Worm (Caenorhabditis elegans) whole organism, L2 larva: ENCODE data around the gene srbc-59.

Experiments
- aly-2 ChIP-seq: fragments of 150-350 bp; optimal IDR thresholded peaks from 2 replicates; lab custom pipeline; 2014; ENCODE audit warnings: missing biosample characterization, missing genetic modification characterization
- ama-1 ChIP-seq: fragments of 150-350 bp; optimal IDR thresholded peaks from 2 replicates; lab custom pipeline; 2018; ENCODE audit warnings: inconsistent platforms
- ceh-82 ChIP-seq: fragments of 150-350 bp; optimal IDR thresholded peaks from 2 replicates; lab custom pipeline; 2014; ENCODE audit warnings: missing biosample characterization, missing genetic modification characterization
- elt-3 ChIP-seq: sonication (generic microtip); optimal IDR thresholded peaks from 2 replicates; lab custom pipeline; 2017; ENCODE audit warnings: missing biosample characterization, missing genetic modification characterization
- lin-13 ChIP-seq: fragments of 150-350 bp; optimal IDR thresholded peaks from 2 replicates; lab custom pipeline; 2014; ENCODE audit warnings: missing biosample characterization, missing genetic modification reagents, missing genetic modification characterization
- lin-39 ChIP-seq: fragments of 150-350 bp; optimal IDR thresholded peaks from 2 replicates; lab custom pipeline; 2014; ENCODE audit warnings: missing biosample characterization, missing genetic modification reagents, missing genetic modification characterization
- mab-5 ChIP-seq: fragments of 150-350 bp; optimal IDR thresholded peaks from 2 replicates; lab custom pipeline; 2014; ENCODE audit warnings: missing biosample characterization, missing genetic modification characterization
- nhr-11 ChIP-seq: fragments of 150-350 bp; optimal IDR thresholded peaks from 2 replicates; lab custom pipeline; 2014; ENCODE audit warnings: missing biosample characterization, missing genetic modification characterization
- nhr-12 ChIP-seq: fragments of 150-350 bp; optimal IDR thresholded peaks from 2 replicates; lab custom pipeline; 2014; ENCODE audit warnings: missing biosample characterization, missing genetic modification characterization
- nhr-23 ChIP-seq: fragments of 150-350 bp; optimal IDR thresholded peaks from 2 replicates; lab custom pipeline; 2014; ENCODE audit warnings: missing biosample characterization, missing genetic modification reagents, missing genetic modification characterization
- nhr-237 ChIP-seq: fragments of 150-350 bp; optimal IDR thresholded peaks from 2 replicates; lab custom pipeline; 2014; ENCODE audit warnings: missing biosample characterization, missing genetic modification characterization
- nhr-77 ChIP-seq: fragments of 150-350 bp; optimal IDR thresholded peaks from 2 replicates; lab custom pipeline; 2014; ENCODE audit warnings: missing biosample characterization, missing genetic modification characterization
- unc-39 ChIP-seq: fragments of 150-350 bp; optimal IDR thresholded peaks from 2 replicates; lab custom pipeline; 2014; ENCODE audit warnings: missing biosample characterization, missing genetic modification characterization

- TF ChIP-seq ceh-82 (tag; lab: Kevin White, UChicago) (no peak), nhr-11 (tag; lab: Kevin White, UChicago) (no peak), nhr-12 (tag; lab: Kevin White, UChicago) (no peak), unc-39 (no peak), aly-2 (tag; lab: Kevin White, UChicago) (no peak), elt-3 (tag; lab: Kevin White, UChicago) (no peak), lin-39 (tag; lab: Kevin White, UChicago) (no peak), nhr-23 (no peak), lin-13 (GFP tag; lab: Kevin White, UChicago) (no peak), nhr-237 (tag; lab: Kevin White, UChicago) (no peak), nhr-77 (no peak), ama-1 (no peak), mab-5 (no peak)
Measured at ce11 chrV:813101-813500, 34.7 kb downstream of the srbc-59 start, which contains the start of gene R13D11.10.
